Worm (Caenorhabditis elegans) whole organism, midembryonic: ENCODE results near the gene W10G11.1.

Source experiments
- T22C8.4 ChIP-seq: fragments of 200-800 bp; sonication (Bioruptor generic); IDR thresholded peaks from 2 replicates; pipeline ENCODE4 v1.3.6; 2022; ENCODE audit warnings: missing genetic modification characterization, missing compliant biosample characterization
- flt-1 ChIP-seq: fragments of 200-800 bp; sonication (Bioruptor generic); IDR thresholded peaks from 2 replicates; pipeline ENCODE4 v1.3.6; 2022; ENCODE audit warnings: missing genetic modification characterization, missing compliant biosample characterization
- klf-2 ChIP-seq: fragments of 200-800 bp; sonication (Bioruptor generic); conservative IDR thresholded peaks from 2 replicates; pipeline ENCODE4 v1.3.6; 2022; ENCODE audit warnings: missing genetic modification reagents, missing genetic modification characterization, missing compliant biosample characterization
- med-1 ChIP-seq: sonication (generic microtip); optimal IDR thresholded peaks from 2 replicates; lab custom pipeline; 2017; ENCODE audit warnings: missing genetic modification characterization, mild to moderate bottlenecking, missing compliant biosample characterization, antibody characterized with exemption, missing genetic modification reagents; ENCODE audit not compliant: insufficient read depth
- tab-1 ChIP-seq: fragments of 200-800 bp; sonication (Bioruptor generic); IDR thresholded peaks from 2 replicates; pipeline ENCODE4 v1.3.6; 2022; ENCODE audit warnings: missing genetic modification characterization, missing compliant biosample characterization
- ztf-23 ChIP-seq: fragments of 200-800 bp; sonication (Bioruptor generic); IDR thresholded peaks from 2 replicates; pipeline ENCODE4 v1.3.6; 2022; ENCODE audit warnings: missing genetic modification reagents, missing genetic modification characterization, missing compliant biosample characterization

DNA sequence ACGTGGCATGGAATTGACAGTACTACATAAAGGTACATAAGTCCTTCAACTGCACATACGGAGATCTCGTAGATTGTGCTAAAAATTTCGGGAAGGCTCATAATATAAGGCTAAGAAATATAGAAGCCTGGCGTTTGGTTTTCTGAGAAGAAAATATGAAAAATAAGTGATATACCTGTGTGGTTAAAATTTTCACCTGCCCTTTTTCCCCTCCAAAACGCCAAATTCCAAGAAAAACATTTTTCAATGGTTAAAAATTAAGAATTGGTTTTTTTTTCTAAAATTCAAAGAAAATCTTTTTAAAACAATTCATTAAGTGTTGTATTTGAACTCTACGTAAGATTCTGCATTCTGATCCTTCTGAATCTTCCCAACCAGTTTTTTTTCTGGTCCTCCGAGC, 45.9 kb downstream of the W10G11.1 start, which contains the start of gene srz-5:
- TF ChIP-seq T22C8.4 (GFP tag; lab: Robert Waterston, UW) (no peak), ztf-23 (GFP tag; lab: Robert Waterston, UW) (no peak), med-1 (GFP tag; lab: Kevin White, UChicago) (no peak), klf-2 (GFP tag; lab: Robert Waterston, UW) (no peak), flt-1 (GFP tag; lab: Robert Waterston, UW) (no peak), tab-1 (GFP tag; lab: Robert Waterston, UW) (no peak)
